Fruit fly (Drosophila melanogaster) Kc167 (cell line): ENCODE results near the gene CG7194.

Experiments used
- Myc ChIP-seq: fragments of >200 bp; optimal IDR thresholded peaks from 2 replicates; lab custom pipeline; 2017; ENCODE audit warnings: missing external identifiers
- Sin3A ChIP-seq: fragments of >200 bp; optimal IDR thresholded peaks from 2 replicates; lab custom pipeline; 2018; ENCODE audit warnings: missing external identifiers
- h ChIP-seq: fragments of >200 bp; optimal IDR thresholded peaks from 3 replicates; lab custom pipeline; 2018; ENCODE audit warnings: missing external identifiers
- psq ChIP-seq: fragments of >200 bp; optimal IDR thresholded peaks from 2 replicates; lab custom pipeline; 2017; ENCODE audit warnings: missing external identifiers
- ttk ChIP-seq: sonication (Bioruptor generic); optimal IDR thresholded peaks from 2 replicates; lab custom pipeline; 2017; ENCODE audit warnings: missing external identifiers

DNA sequence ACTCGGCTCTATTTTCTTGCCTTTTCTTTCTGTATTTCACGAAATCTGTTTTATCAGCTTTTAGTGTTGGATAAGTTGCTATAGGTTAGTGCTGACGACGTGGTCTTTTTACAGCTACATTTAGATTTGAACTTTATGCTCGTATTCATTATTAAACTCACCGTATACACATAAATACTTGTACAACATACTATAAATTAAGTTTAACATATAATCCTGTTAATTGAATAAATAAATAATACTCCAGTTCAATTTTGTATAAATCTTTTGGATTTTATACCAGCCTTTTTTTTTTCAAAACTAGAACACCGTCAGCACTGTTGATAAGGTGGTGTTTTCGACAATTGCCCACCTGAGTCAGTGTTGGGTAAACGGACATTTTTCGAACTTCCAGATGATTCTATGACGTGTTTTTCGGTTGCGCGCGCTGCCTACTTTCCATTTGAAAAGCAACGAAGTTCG, 5.1 kb upstream of the CG7194 start, which contains the start of gene BI-1:
- TF ChIP-seq psq (lab: Kevin White, UChicago) (no peak), Sin3A (lab: Kevin White, UChicago) (no peak), Myc (lab: Kevin White, UChicago) (no peak), h (lab: Kevin White, UChicago) (no peak), ttk (lab: Kevin White, UChicago) (no peak)
